Worm (Caenorhabditis elegans) whole organism, late embryonic: ENCODE data around the gene F53F1.2.

Source experiments
- C38D4.7 ChIP-seq: fragments of 200-800 bp; sonication (Bioruptor generic); optimal IDR thresholded peaks from 2 replicates; lab custom pipeline; 2018; ENCODE audit warnings: mild to moderate bottlenecking, missing genetic modification characterization, moderate library complexity, missing compliant biosample characterization
- F13H6.1 ChIP-seq: sonication (generic microtip); optimal IDR thresholded peaks from 2 replicates; lab custom pipeline; 2016; ENCODE audit warnings: missing genetic modification characterization, missing compliant biosample characterization
- Y22D7AL.16 ChIP-seq: sonication (generic microtip); optimal IDR thresholded peaks from 2 replicates; lab custom pipeline; 2016; ENCODE audit warnings: missing genetic modification characterization, missing compliant biosample characterization
- ama-1 ChIP-seq: fragments of 150-350 bp; optimal IDR thresholded peaks from 2 replicates; lab custom pipeline; 2014
- ceh-14 ChIP-seq: sonication (generic microtip); optimal IDR thresholded peaks from 2 replicates; lab custom pipeline; 2016; ENCODE audit warnings: missing genotype, missing genetic modification characterization, missing compliant biosample characterization
- ceh-18 ChIP-seq: sonication (generic microtip); optimal IDR thresholded peaks from 2 replicates; lab custom pipeline; 2016; ENCODE audit warnings: missing genetic modification characterization, missing compliant biosample characterization
- ceh-30 ChIP-seq: fragments of 150-350 bp; optimal IDR thresholded peaks from 2 replicates; lab custom pipeline; 2014; ENCODE audit warnings: missing biosample characterization, missing genetic modification characterization
- ceh-31 ChIP-seq: sonication (generic microtip); optimal IDR thresholded peaks from 2 replicates; lab custom pipeline; 2016; ENCODE audit warnings: missing genetic modification characterization, missing compliant biosample characterization
- ceh-45 ChIP-seq: fragments of 200-800 bp; sonication (Bioruptor generic); IDR thresholded peaks from 2 replicates; pipeline ENCODE4 v1.3.6; 2022; ENCODE audit warnings: missing genetic modification reagents, missing genetic modification characterization, missing compliant biosample characterization
- dmd-4 ChIP-seq: sonication (generic microtip); optimal IDR thresholded peaks from 2 replicates; lab custom pipeline; 2016; ENCODE audit warnings: borderline replicate concordance, missing genetic modification characterization, missing compliant biosample characterization
- dve-1 ChIP-seq: sonication (generic microtip); optimal IDR thresholded peaks from 2 replicates; lab custom pipeline; 2017; ENCODE audit warnings: antibody characterized with exemption, mild to moderate bottlenecking, missing genetic modification characterization, missing compliant biosample characterization
- elt-2 ChIP-seq: sonication (generic microtip); optimal IDR thresholded peaks from 2 replicates; lab custom pipeline; 2016; ENCODE audit warnings: missing genetic modification reagents, missing genetic modification characterization, missing compliant biosample characterization
- elt-4 ChIP-seq: sonication (generic microtip); optimal IDR thresholded peaks from 2 replicates; lab custom pipeline; 2016; ENCODE audit warnings: missing genetic modification characterization, missing compliant biosample characterization
- ets-4 ChIP-seq: sonication (generic microtip); optimal IDR thresholded peaks from 2 replicates; lab custom pipeline; 2016; ENCODE audit warnings: missing genetic modification characterization, missing compliant biosample characterization
- gmeb-2 ChIP-seq: sonication (generic microtip); optimal IDR thresholded peaks from 2 replicates; lab custom pipeline; 2016; ENCODE audit warnings: missing genetic modification characterization, inconsistent platforms, missing compliant biosample characterization
- hlh-6 ChIP-seq: sonication (generic microtip); optimal IDR thresholded peaks from 2 replicates; lab custom pipeline; 2016; ENCODE audit warnings: missing genotype, missing genetic modification characterization, missing compliant biosample characterization
- lim-6 ChIP-seq: sonication (generic microtip); optimal IDR thresholded peaks from 2 replicates; lab custom pipeline; 2016; ENCODE audit warnings: missing genetic modification characterization, missing compliant biosample characterization
- madf-2 ChIP-seq: sonication (generic microtip); optimal IDR thresholded peaks from 2 replicates; lab custom pipeline; 2017; ENCODE audit warnings: missing genetic modification characterization, missing compliant biosample characterization
- mec-3 ChIP-seq: sonication (generic microtip); optimal IDR thresholded peaks from 2 replicates; lab custom pipeline; 2016; ENCODE audit warnings: borderline replicate concordance, missing genetic modification characterization, missing compliant biosample characterization
- nfya-1 ChIP-seq: sonication (generic microtip); optimal IDR thresholded peaks from 2 replicates; lab custom pipeline; 2017; ENCODE audit warnings: missing genetic modification characterization, mild to moderate bottlenecking, missing compliant biosample characterization, antibody characterized with exemption, moderate library complexity
- npax-4 ChIP-seq: sonication (generic microtip); optimal IDR thresholded peaks from 2 replicates; lab custom pipeline; 2016; ENCODE audit warnings: missing genetic modification characterization, missing compliant biosample characterization
- pat-9 ChIP-seq: fragments of 200-800 bp; sonication (Bioruptor generic); optimal IDR thresholded peaks from 2 replicates; lab custom pipeline; 2018; ENCODE audit warnings: mild to moderate bottlenecking, missing genetic modification characterization, moderate library complexity, missing compliant biosample characterization
- pax-1 ChIP-seq: fragments of 150-350 bp; optimal IDR thresholded peaks from 2 replicates; lab custom pipeline; 2014; ENCODE audit warnings: missing biosample characterization, missing genetic modification characterization
- pha-4 ChIP-seq: fragments of 150-350 bp; optimal IDR thresholded peaks from 2 replicates; lab custom pipeline; 2018; ENCODE audit warnings: missing biosample characterization, missing genetic modification reagents, missing genetic modification characterization
- ref-2 ChIP-seq: sonication (generic microtip); optimal IDR thresholded peaks from 2 replicates; lab custom pipeline; 2016; ENCODE audit warnings: missing genetic modification characterization, missing compliant biosample characterization
- sox-2 ChIP-seq: fragments of 200-800 bp; sonication (Bioruptor generic); IDR thresholded peaks from 2 replicates; pipeline ENCODE4 v1.3.6; 2022; ENCODE audit warnings: missing genetic modification reagents, missing genetic modification characterization, missing compliant biosample characterization
- syd-9 ChIP-seq: sonication (generic microtip); optimal IDR thresholded peaks from 2 replicates; lab custom pipeline; 2016; ENCODE audit warnings: mild to moderate bottlenecking, missing genetic modification characterization, moderate library complexity, missing compliant biosample characterization
- tbx-2 ChIP-seq: sonication (generic microtip); optimal IDR thresholded peaks from 2 replicates; lab custom pipeline; 2016; ENCODE audit warnings: missing genetic modification characterization, missing compliant biosample characterization
- tbx-7 ChIP-seq: sonication (generic microtip); optimal IDR thresholded peaks from 2 replicates; lab custom pipeline; 2016; ENCODE audit warnings: missing genotype, missing genetic modification characterization, missing compliant biosample characterization
- unc-3 ChIP-seq, 2 experiments: fragments of 200-800 bp in 1 of 2; sonication (Bioruptor generic) in 1 of 2; sonication (generic microtip) in 1 of 2; conservative IDR thresholded peaks in 1 of 2; optimal IDR thresholded peaks in 1 of 2; 2 replicates each; pipeline versions ENCODE4 v1.3.6 to Lab custom; 2016 to 2022; ENCODE audit warnings: missing compliant biosample characterization in 2 of 2, missing genetic modification characterization in 2 of 2, missing genetic modification reagents in 1 of 2
- unc-86 ChIP-seq: sonication (generic microtip); optimal IDR thresholded peaks from 2 replicates; lab custom pipeline; 2016; ENCODE audit warnings: missing genetic modification characterization, missing compliant biosample characterization
- zip-5 ChIP-seq: sonication (generic microtip); optimal IDR thresholded peaks from 2 replicates; lab custom pipeline; 2016; ENCODE audit warnings: missing genetic modification characterization, missing compliant biosample characterization
- ztf-16 ChIP-seq: sonication (generic microtip); optimal IDR thresholded peaks from 2 replicates; lab custom pipeline; 2017; ENCODE audit warnings: missing genetic modification characterization, missing compliant biosample characterization

The F53F1.2 gene

DNA sequence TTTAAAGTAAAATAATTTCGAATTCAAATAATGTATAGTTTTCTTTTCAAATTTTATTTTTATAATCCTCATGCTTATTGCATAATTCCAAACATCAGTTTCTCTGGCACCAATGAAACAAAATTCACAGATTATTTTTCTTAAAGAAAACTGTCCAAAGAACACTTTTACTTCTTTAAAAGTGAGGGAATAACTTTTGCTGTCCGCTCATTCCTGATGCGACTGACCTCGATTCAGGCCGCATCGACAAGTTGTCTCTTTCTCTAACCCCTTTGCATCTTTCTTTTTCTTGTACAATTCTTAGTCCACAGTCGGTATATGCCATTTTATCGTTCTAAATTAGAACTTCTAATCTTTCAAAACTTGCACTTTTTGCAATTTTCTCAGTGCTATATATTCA lies at the start of gene F53F1.2:
TSS of gene F53F1.2 (plus strand) at position 306 of the 400 bp plus-strand sequence.
- TF ChIP-seq pax-1 (tag; lab: Kevin White, UChicago) (no peak), elt-2 (tag; lab: Kevin White, UChicago) (no peak), ceh-31 (tag; lab: Kevin White, UChicago) (no peak), ceh-18 (tag; lab: Kevin White, UChicago) (no peak), ets-4 (tag; lab: Kevin White, UChicago) (no peak), nfya-1 (tag; lab: Kevin White, UChicago) (no peak), pat-9 (tag; lab: Kevin White, UChicago) (no peak), ceh-14 (no peak)

DNA sequence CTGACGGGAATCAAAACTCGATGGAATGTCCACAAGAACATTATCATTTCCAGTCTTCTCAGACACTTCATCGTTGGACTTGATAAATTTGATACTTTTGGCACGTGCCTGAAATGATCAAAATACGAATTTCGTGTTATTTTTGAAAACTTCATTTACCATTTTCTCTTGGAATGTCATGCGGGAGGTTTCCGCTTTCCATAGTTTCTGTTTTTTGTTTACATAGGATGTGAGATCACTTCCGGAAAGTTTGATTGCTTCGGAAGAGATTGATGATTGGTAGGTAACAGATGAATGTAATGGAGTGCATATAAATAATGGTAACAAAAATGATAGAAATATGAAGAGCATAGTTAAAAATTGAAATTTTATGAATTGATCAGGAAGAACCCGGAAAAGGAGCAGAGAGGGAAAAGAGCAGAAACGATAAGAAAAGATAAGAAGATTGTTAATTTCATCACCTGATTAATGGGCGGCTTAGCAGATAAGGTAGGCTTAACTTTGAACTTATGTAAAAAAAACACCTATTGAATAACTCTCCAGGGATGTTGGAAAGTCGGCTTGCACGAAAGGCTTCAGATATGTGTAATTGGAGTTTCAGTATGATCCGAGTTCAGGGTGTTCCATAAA lies 48.8 kb upstream of the F53F1.2 start, which contains the start of gene F32H5.1:
TSS of gene F32H5.1 (minus strand) at position 386 of the 630 bp plus-strand sequence.
- TF ChIP-seq tbx-2 (tag; lab: Kevin White, UChicago) (no peak), elt-2 (tag; lab: Kevin White, UChicago) (peak; percentile 19), pha-4 (tag; lab: Kevin White, UChicago) (no peak)

DNA sequence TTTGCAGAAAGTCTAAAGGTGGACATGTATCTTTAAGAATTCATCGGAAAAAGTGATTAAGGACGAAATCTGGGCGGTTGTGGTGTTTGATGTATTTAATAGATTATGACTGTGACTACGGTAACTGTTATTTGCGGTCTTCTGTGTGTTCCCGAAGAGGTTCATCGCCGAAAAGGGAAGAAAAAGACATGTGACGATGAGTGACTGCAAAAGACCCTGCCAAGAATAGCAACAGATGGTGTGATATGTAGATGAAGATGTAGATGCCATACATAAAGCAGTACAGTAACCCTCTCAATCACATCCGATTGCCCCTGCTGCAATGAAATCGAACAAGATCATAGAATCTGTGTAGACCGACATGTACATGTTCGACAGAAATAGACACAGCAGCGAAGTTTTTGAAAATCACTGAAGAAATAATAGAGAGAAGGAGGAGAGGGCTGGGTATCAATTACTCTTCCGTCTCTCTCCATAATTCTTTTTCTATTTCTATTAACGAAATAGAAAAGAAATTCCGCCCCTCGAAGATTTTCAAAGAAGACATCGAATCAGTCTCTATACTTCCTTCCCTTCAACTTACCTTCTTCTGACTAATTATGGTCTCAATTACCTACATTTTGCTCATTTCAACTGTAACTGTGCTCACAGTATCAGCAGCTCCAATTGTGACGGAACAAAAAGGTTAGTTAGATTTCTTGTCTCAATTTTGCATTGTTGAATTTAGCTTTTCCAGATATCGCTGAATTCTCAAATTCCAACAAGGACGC lies 47.6 kb upstream of the F53F1.2 start, which contains the start of gene F32H5.3:
TSS of gene F32H5.3 (plus strand) at position 513 of the 770 bp plus-strand sequence.
- no peak for TF ChIP-seq dve-1 (tag; lab: Kevin White, UChicago)
- no peak for TF ChIP-seq ceh-14
- no peak for TF ChIP-seq gmeb-2 (tag; lab: Kevin White, UChicago)
- no peak for TF ChIP-seq syd-9 (tag; lab: Kevin White, UChicago)
- no peak for TF ChIP-seq elt-4 (tag; lab: Kevin White, UChicago)
- no peak for TF ChIP-seq ref-2
- no peak for TF ChIP-seq sox-2 (GFP tag; lab: Robert Waterston, UW)
- no peak for TF ChIP-seq ets-4 (tag; lab: Kevin White, UChicago)
- no peak for TF ChIP-seq mec-3
- TF ChIP-seq dmd-4 = no peak
- TF ChIP-seq hlh-6 (tag; lab: Kevin White, UChicago) = no peak
- TF ChIP-seq C38D4.7 (GFP tag; lab: Kevin White, UChicago) = no peak
- no peak for TF ChIP-seq pat-9 (tag; lab: Kevin White, UChicago)

DNA sequence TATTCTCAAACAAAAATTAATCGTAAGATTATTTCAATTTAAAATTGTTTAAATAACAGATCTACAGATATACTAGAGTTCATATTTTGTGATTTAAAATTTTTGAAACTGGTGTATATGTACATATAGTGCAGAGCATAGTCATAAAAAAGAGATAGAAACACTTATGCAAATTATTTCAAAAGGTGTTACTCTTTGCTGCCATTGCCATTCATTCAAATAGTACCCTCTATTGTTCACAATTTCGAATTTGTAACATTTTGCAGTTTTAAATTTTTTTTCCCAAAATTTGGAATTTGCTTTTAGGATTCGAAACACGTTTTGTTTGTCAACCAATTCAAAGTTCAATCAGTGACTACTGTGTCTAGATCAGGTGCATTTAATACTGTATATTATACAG lies 46.4 kb upstream of the F53F1.2 start, which contains the start of gene F32H5.4:
TSS of gene F32H5.4 (plus strand) at position 301 of the 400 bp plus-strand sequence.
- TF ChIP-seq Y22D7AL.16 (tag; lab: Kevin White, UChicago) (no peak), ceh-18 (tag; lab: Kevin White, UChicago) (no peak), unc-86 (tag; lab: Kevin White, UChicago) (no peak), F13H6.1 (tag; lab: Kevin White, UChicago) (no peak), elt-2 (tag; lab: Kevin White, UChicago) (no peak), ets-4 (tag; lab: Kevin White, UChicago) (no peak), tbx-7 (tag; lab: Kevin White, UChicago) (no peak), ztf-16 (tag; lab: Kevin White, UChicago) (no peak), npax-4 (tag; lab: Kevin White, UChicago) (no peak), madf-2 (tag; lab: Kevin White, UChicago) (no peak), unc-3 (GFP tag; conservative IDR thresholded peaks at IDR 0.05; lab: Robert Waterston, UW) (no peak), unc-3 (tag; optimal IDR thresholded peaks at IDR 0.05; lab: Kevin White, UChicago) (no peak), lim-6 (tag; lab: Kevin White, UChicago) (no peak), zip-5 (tag; lab: Kevin White, UChicago) (no peak), gmeb-2 (tag; lab: Kevin White, UChicago) (no peak), ceh-30 (tag; lab: Kevin White, UChicago) (no peak), ceh-45 (GFP tag; lab: Robert Waterston, UW) (no peak), syd-9 (tag; lab: Kevin White, UChicago) (no peak), ama-1 (lab: Kevin White, UChicago) (no peak), tbx-2 (tag; lab: Kevin White, UChicago) (no peak)
